Fruit fly (Drosophila melanogaster): Measurements from ENCODE around the gene mtSSB.

mtSSB gene

DNA sequence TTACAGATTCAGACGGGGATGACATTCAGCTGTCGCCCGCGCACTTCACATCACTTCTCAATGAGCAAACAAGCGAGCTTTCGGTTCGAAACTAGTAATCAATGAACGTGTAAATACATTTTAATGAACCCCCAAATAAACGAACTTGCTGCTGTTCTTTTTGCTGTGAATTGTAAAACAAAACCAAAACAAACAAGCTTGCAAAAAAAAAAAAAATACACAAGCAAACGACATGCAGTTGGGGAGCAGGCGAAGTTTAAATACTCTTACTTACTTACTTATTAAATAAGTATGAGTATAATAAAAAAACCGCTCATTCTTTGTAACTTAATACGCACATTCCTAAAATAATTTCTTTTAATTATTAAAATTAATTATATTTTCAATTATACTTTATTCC, 50.8 kb downstream of the mtSSB start (continued):
- no peak for TF ChIP-seq CG1024 (GFP tag; IDR thresholded peaks at IDR 0.05)
- TF ChIP-seq zf30C (GFP tag; optimal IDR thresholded peaks at IDR 0.05), result no peak
- peak; percentile 13 for TF ChIP-seq gem (tag; optimal IDR thresholded peaks at IDR 0.05)
- no peak for TF ChIP-seq chif (GFP tag; optimal IDR thresholded peaks at IDR 0.05)
- TF ChIP-seq Dad (GFP tag; optimal IDR thresholded peaks at IDR 0.05), result no peak
- TF ChIP-seq Drgx (GFP tag; IDR thresholded peaks at IDR 0.05), result peak; percentile 57
- no peak for TF ChIP-seq CG10321 (GFP tag; IDR thresholded peaks at IDR 0.05)

Data from whole organism, embryonic.